Worm (Caenorhabditis elegans) whole organism, L1 larva: ENCODE results near the gene F26A1.19.

Experiments used
- C04F5.9 ChIP-seq: sonication (generic microtip); optimal IDR thresholded peaks from 2 replicates; lab custom pipeline; 2016; ENCODE audit warnings: missing genetic modification characterization, missing compliant biosample characterization
- F16B12.6 ChIP-seq: fragments of 150-350 bp; optimal IDR thresholded peaks from 2 replicates; lab custom pipeline; 2014; ENCODE audit warnings: missing biosample characterization, missing genetic modification characterization
- Y116A8C.19 ChIP-seq: sonication (generic microtip); optimal IDR thresholded peaks from 2 replicates; lab custom pipeline; 2016; ENCODE audit warnings: missing compliant biosample characterization, missing genetic modification characterization, borderline replicate concordance
- alr-1 ChIP-seq: fragments of 200-800 bp; sonication (Bioruptor generic); optimal IDR thresholded peaks from 2 replicates; lab custom pipeline; 2018; ENCODE audit warnings: borderline replicate concordance, mild to moderate bottlenecking, missing genetic modification characterization, missing compliant biosample characterization
- ama-1 ChIP-seq: fragments of 150-350 bp; optimal IDR thresholded peaks from 2 replicates; lab custom pipeline; 2014
- blmp-1 ChIP-seq: fragments of 150-350 bp; optimal IDR thresholded peaks from 2 replicates; lab custom pipeline; 2014; ENCODE audit warnings: missing biosample characterization, missing genetic modification characterization
- ceh-8 ChIP-seq: fragments of 200-800 bp; sonication (Bioruptor generic); optimal IDR thresholded peaks from 2 replicates; lab custom pipeline; 2018; ENCODE audit warnings: mild to moderate bottlenecking, missing genetic modification characterization, moderate library complexity, missing compliant biosample characterization
- ces-1 ChIP-seq: fragments of 150-350 bp; optimal IDR thresholded peaks from 2 replicates; lab custom pipeline; 2014; ENCODE audit warnings: missing biosample characterization, missing genetic modification reagents, missing genetic modification characterization
- dpl-1 ChIP-seq, 3 experiments: fragments of 150-350 bp in 2 of 3; sonication (generic microtip) in 1 of 3; optimal IDR thresholded peaks; 2 replicates each; lab custom pipeline; 2014 to 2017; ENCODE audit warnings: missing biosample characterization in 3 of 3, missing genetic modification characterization in 3 of 3, missing genetic modification reagents in 3 of 3
- dsc-1 ChIP-seq: sonication (generic microtip); optimal IDR thresholded peaks from 2 replicates; lab custom pipeline; 2016; ENCODE audit warnings: mild to moderate bottlenecking, missing genetic modification characterization, missing compliant biosample characterization
- efl-1 ChIP-seq, 4 experiments: fragments of 150-350 bp; optimal IDR thresholded peaks in 3 of 4; peaks in 1 of 4; 1 replicate in 1 of 4; 2 replicates in 3 of 4; lab custom pipeline; 2014; ENCODE audit warnings: missing biosample characterization in 2 of 4, missing genetic modification characterization in 2 of 4, missing genetic modification reagents in 2 of 4
- efl-3 ChIP-seq: fragments of 200-800 bp; sonication (Bioruptor generic); optimal IDR thresholded peaks from 2 replicates; lab custom pipeline; 2018; ENCODE audit warnings: mild to moderate bottlenecking, missing genetic modification characterization, missing compliant biosample characterization
- elt-2 ChIP-seq: sonication (generic microtip); optimal IDR thresholded peaks from 2 replicates; lab custom pipeline; 2016; ENCODE audit warnings: missing genetic modification characterization, mild to moderate bottlenecking, inconsistent platforms, missing compliant biosample characterization, missing genetic modification reagents
- fkh-10 ChIP-seq: sonication (generic microtip); optimal IDR thresholded peaks from 2 replicates; lab custom pipeline; 2017; ENCODE audit warnings: missing biosample characterization, missing genetic modification reagents, missing genetic modification characterization
- fkh-4 ChIP-seq: sonication (generic microtip); optimal IDR thresholded peaks from 2 replicates; lab custom pipeline; 2016; ENCODE audit warnings: missing compliant biosample characterization, missing genetic modification characterization, borderline replicate concordance
- fkh-8 ChIP-seq: sonication (generic microtip); optimal IDR thresholded peaks from 2 replicates; lab custom pipeline; 2016; ENCODE audit warnings: mild to moderate bottlenecking, missing genetic modification characterization, missing compliant biosample characterization
- hlh-4 ChIP-seq: sonication (generic microtip); optimal IDR thresholded peaks from 2 replicates; lab custom pipeline; 2016; ENCODE audit warnings: mild to moderate bottlenecking, missing genetic modification characterization, missing compliant biosample characterization
- hpl-2 ChIP-seq: fragments of 150-350 bp; optimal IDR thresholded peaks from 2 replicates; lab custom pipeline; 2014; ENCODE audit warnings: missing biosample characterization, missing genetic modification reagents, missing genetic modification characterization
- irx-1 ChIP-seq: sonication (generic microtip); optimal IDR thresholded peaks from 2 replicates; lab custom pipeline; 2016; ENCODE audit warnings: missing genetic modification characterization, missing compliant biosample characterization
- isw-1 ChIP-seq: fragments of 200-800 bp; sonication (Bioruptor generic); IDR thresholded peaks from 2 replicates; pipeline ENCODE4 v1.3.6; 2022; ENCODE audit warnings: missing genetic modification characterization, missing compliant biosample characterization
- lin-13 ChIP-seq: fragments of 150-350 bp; optimal IDR thresholded peaks from 2 replicates; lab custom pipeline; 2014; ENCODE audit warnings: missing biosample characterization, missing genetic modification reagents, missing genetic modification characterization
- lin-14 ChIP-seq: fragments of 200-800 bp; sonication (Bioruptor generic); optimal IDR thresholded peaks from 2 replicates; lab custom pipeline; 2018; ENCODE audit warnings: mild to moderate bottlenecking, missing genetic modification characterization, moderate library complexity, missing compliant biosample characterization
- lin-35 ChIP-seq, 2 experiments: fragments of 150-350 bp; optimal IDR thresholded peaks; 2 replicates each; lab custom pipeline; 2014; ENCODE audit warnings: missing biosample characterization in 2 of 2, missing genetic modification characterization in 2 of 2, missing genetic modification reagents in 2 of 2
- mdl-1 ChIP-seq, 2 experiments: fragments of 150-350 bp; optimal IDR thresholded peaks; 2 replicates each; lab custom pipeline; 2014 to 2017; ENCODE audit warnings: missing biosample characterization in 2 of 2, missing genetic modification characterization in 2 of 2, inconsistent platforms in 1 of 2
- nhr-11 ChIP-seq: fragments of 150-350 bp; optimal IDR thresholded peaks from 2 replicates; lab custom pipeline; 2014; ENCODE audit warnings: missing biosample characterization, missing genetic modification characterization
- nhr-12 ChIP-seq: sonication (generic microtip); optimal IDR thresholded peaks from 2 replicates; lab custom pipeline; 2017; ENCODE audit warnings: missing biosample characterization, missing genetic modification characterization
- nhr-19 ChIP-seq: fragments of 200-800 bp; sonication (Bioruptor generic); conservative IDR thresholded peaks from 2 replicates; pipeline ENCODE4 v1.3.6; 2022; ENCODE audit warnings: missing genetic modification characterization, missing compliant biosample characterization
- nhr-20 ChIP-seq: sonication (generic microtip); optimal IDR thresholded peaks from 2 replicates; lab custom pipeline; 2016; ENCODE audit warnings: mild to moderate bottlenecking, missing genetic modification characterization, missing compliant biosample characterization
- nhr-47 ChIP-seq: sonication (generic microtip); optimal IDR thresholded peaks from 2 replicates; lab custom pipeline; 2016; ENCODE audit warnings: mild to moderate bottlenecking, missing genetic modification characterization, moderate library complexity, missing compliant biosample characterization
- nhr-71 ChIP-seq: sonication (generic microtip); optimal IDR thresholded peaks from 2 replicates; lab custom pipeline; 2016; ENCODE audit warnings: mild to moderate bottlenecking, missing genetic modification characterization, moderate library complexity, missing compliant biosample characterization
- nhr-84 ChIP-seq: sonication (generic microtip); optimal IDR thresholded peaks from 2 replicates; lab custom pipeline; 2017; ENCODE audit warnings: missing biosample characterization, missing genetic modification characterization
- nhr-90 ChIP-seq: sonication (generic microtip); optimal IDR thresholded peaks from 2 replicates; lab custom pipeline; 2016; ENCODE audit warnings: mild to moderate bottlenecking, missing genetic modification characterization, missing compliant biosample characterization; ENCODE audit not compliant: poor library complexity
- pax-3 ChIP-seq: fragments of 200-800 bp; sonication (Bioruptor generic); optimal IDR thresholded peaks from 2 replicates; lab custom pipeline; 2018; ENCODE audit warnings: mild to moderate bottlenecking, missing genetic modification characterization, moderate library complexity, missing compliant biosample characterization
- rnt-1 ChIP-seq: sonication (generic microtip); optimal IDR thresholded peaks from 2 replicates; lab custom pipeline; 2016; ENCODE audit warnings: mild to moderate bottlenecking, missing genetic modification characterization, moderate library complexity, missing compliant biosample characterization
- snu-23 ChIP-seq: sonication (generic microtip); optimal IDR thresholded peaks from 2 replicates; lab custom pipeline; 2016; ENCODE audit warnings: missing genetic modification characterization, missing compliant biosample characterization
- sox-4 ChIP-seq: sonication (generic microtip); optimal IDR thresholded peaks from 2 replicates; lab custom pipeline; 2016; ENCODE audit warnings: missing genetic modification characterization, missing compliant biosample characterization
- swsn-7 ChIP-seq: sonication (generic microtip); optimal IDR thresholded peaks from 2 replicates; lab custom pipeline; 2016; ENCODE audit warnings: missing genetic modification characterization, missing compliant biosample characterization
- tbx-2 ChIP-seq: sonication (generic microtip); optimal IDR thresholded peaks from 2 replicates; lab custom pipeline; 2016; ENCODE audit warnings: missing genetic modification characterization, missing compliant biosample characterization
- unc-30 ChIP-seq: sonication (generic microtip); optimal IDR thresholded peaks from 2 replicates; lab custom pipeline; 2017; ENCODE audit warnings: missing biosample characterization, missing genetic modification characterization
- unc-86 ChIP-seq: sonication (generic microtip); optimal IDR thresholded peaks from 2 replicates; lab custom pipeline; 2016; ENCODE audit warnings: missing genetic modification characterization, missing compliant biosample characterization
- xbp-1 ChIP-seq: sonication (generic microtip); optimal IDR thresholded peaks from 2 replicates; lab custom pipeline; 2016; ENCODE audit warnings: missing genetic modification characterization, missing compliant biosample characterization
- zip-4 ChIP-seq: fragments of 200-800 bp; sonication (Bioruptor generic); optimal IDR thresholded peaks from 2 replicates; lab custom pipeline; 2018; ENCODE audit warnings: mild to moderate bottlenecking, missing genetic modification characterization, moderate library complexity, missing compliant biosample characterization
- ztf-4 ChIP-seq: fragments of 150-350 bp; optimal IDR thresholded peaks from 2 replicates; lab custom pipeline; 2014; ENCODE audit warnings: missing biosample characterization, missing genetic modification characterization

Gene F26A1.19

ce11 chrIII:4844327-4844726, 6.8 kb downstream of the F26A1.19 start, which contains the start of the genes clec-157 and fkh-5:
clec-157 (minus strand) TSS chrIII:4844427.
fkh-5 (plus strand) TSS chrIII:4844662.
- no peak for TF ChIP-seq fkh-8
- no peak for TF ChIP-seq blmp-1

ce11 chrIII:4849739-4850138, 12.2 kb downstream of the F26A1.19 start, which contains the start of gene nonu-1:
nonu-1 (minus strand) TSS chrIII:4849907.
- TF ChIP-seq pax-3 (tag; lab: Kevin White, UChicago) (no peak), lin-14 (GFP tag; lab: Kevin White, UChicago) (no peak), unc-30 (tag; lab: Kevin White, UChicago) (no peak), dpl-1 (GFP tag; optimal IDR thresholded peaks at IDR 0.05; lab: Kevin White, UChicago) (no peak), nhr-71 (no peak), nhr-90 (tag; lab: Kevin White, UChicago) (no peak), F16B12.6 (tag; lab: Kevin White, UChicago) (no peak), swsn-7 (no peak), isw-1 (GFP tag; lab: Robert Waterston, UW) (no peak), ces-1 (GFP tag; lab: Kevin White, UChicago) (no peak), nhr-20 (tag; lab: Kevin White, UChicago) (no peak), nhr-12 (no peak), ceh-8 (GFP tag; lab: Kevin White, UChicago) (no peak), nhr-11 (tag; lab: Kevin White, UChicago) (no peak), nhr-47 (tag; lab: Kevin White, UChicago) (no peak), sox-4 (no peak), efl-3 (GFP tag; lab: Kevin White, UChicago) (no peak), nhr-19 (GFP tag; lab: Robert Waterston, UW) (no peak), fkh-4 (tag; lab: Kevin White, UChicago) (peak; percentile 0), C04F5.9 (tag; lab: Kevin White, UChicago) (no peak), ama-1 (lab: Kevin White, UChicago) (no peak), unc-86 (tag; lab: Kevin White, UChicago) (no peak), efl-1 (optimal IDR thresholded peaks at IDR 0.05; lab: Kevin White, UChicago) (no peak), efl-1 (GFP tag; optimal IDR thresholded peaks at IDR 0.05 in 1 of 2; lab: Kevin White, UChicago) (peak in 1 of 2 experiments; percentile 78), mdl-1 (tag; optimal IDR thresholded peaks at IDR 0.05; lab: Kevin White, UChicago) (peak in 1 of 2 experiments; percentile 12), ztf-4 (tag; lab: Kevin White, UChicago) (no peak), Y116A8C.19 (tag; lab: Kevin White, UChicago) (no peak), lin-35 (GFP tag; optimal IDR thresholded peaks at IDR 0.05; lab: Kevin White, UChicago) (peak in 1 of 2 experiments; percentile 21), hpl-2 (no peak), irx-1 (tag; lab: Kevin White, UChicago) (no peak), xbp-1 (tag; lab: Kevin White, UChicago) (no peak), lin-13 (GFP tag; lab: Kevin White, UChicago) (no peak), alr-1 (peak; percentile 8), snu-23 (no peak), rnt-1 (tag; lab: Kevin White, UChicago) (peak; percentile 13), fkh-10 (GFP tag; lab: Kevin White, UChicago) (no peak), fkh-8 (peak; percentile 6), dsc-1 (tag; lab: Kevin White, UChicago) (no peak), elt-2 (tag; lab: Kevin White, UChicago) (peak; percentile 9), tbx-2 (tag; lab: Kevin White, UChicago) (no peak), zip-4 (GFP tag; lab: Kevin White, UChicago) (no peak), nhr-84 (tag; lab: Kevin White, UChicago) (no peak), hlh-4 (tag; lab: Kevin White, UChicago) (no peak)
